Fruit fly (Drosophila melanogaster): ENCODE data around the gene CG34178.

Gene CG34178

DNA sequence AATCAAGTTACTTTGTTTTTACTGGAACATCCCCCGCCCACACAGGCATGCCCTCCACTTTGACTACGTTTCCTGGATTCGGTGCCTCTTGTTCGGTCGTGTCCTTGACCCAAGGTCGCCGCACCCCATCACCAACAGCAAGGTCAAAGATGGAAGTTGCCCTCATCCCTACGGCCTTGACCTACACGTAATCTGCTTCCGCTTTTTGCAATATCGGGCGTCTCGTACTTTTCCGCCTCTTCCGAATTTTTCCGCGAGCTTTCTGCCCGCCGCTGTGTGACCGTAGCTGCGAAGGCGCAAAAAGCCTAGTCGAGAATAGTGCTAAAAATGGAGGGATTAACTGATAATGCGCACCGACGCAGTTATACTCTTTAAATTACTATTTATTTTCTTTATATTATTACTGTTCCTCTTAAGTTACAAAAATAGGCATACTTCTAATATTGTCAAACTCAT, 22.9 kb downstream of the CG34178 start, which contains the start of gene Gs1l (continued):
- TF ChIP-seq Max (GFP tag; optimal IDR thresholded peaks at IDR 0.05), result no peak
- no peak for TF ChIP-seq CG32772 (GFP tag; IDR thresholded peaks at IDR 0.05)

DNA sequence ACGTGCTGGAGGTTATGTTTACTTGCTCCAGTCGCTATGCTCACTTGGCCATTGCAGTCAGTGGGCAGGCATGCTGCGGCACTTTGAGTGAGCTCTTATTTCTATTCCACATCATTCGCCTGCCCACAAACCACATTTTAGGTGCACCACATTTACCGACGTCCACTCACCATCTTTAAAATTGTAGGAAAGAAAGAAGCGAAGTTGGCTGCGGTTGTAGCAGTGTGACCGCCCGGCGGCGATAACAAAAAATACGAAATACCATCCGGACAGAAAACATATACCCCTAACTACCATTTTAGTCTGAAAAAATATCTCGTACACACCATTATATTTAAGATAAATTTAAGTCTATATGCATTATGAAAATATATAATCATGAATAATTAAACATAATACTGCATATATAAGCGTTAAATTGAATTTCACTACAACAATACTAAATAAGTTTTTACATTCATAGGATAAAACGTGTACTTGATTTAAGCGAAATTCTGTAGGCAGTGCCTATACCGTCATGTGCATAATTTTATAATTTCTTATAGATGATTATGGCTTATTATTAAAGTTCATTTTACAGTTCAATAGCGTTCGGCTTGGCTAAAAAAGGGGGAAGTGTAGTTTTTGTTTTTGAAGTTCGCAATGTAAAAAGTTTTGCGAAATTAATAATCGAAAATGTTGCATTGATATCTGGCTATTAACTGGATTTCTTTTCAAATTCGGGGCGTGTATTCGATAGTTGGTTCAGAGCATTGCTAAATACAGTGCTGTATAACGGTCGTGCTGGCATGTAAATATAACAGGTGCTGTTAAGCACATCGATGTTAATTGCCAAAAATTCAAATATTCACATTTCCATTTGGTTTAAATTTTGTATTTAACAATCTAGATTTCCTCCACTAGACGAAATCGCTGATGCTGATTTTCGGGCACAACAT, 24.7 kb downstream of the CG34178 start, which contains the start of gene RpL27A:
Gene RpL27A, minus strand, starts transcription at position 246 of the 938 bp plus-strand sequence.
- TF ChIP-seq klu (GFP tag; IDR thresholded peaks at IDR 0.05), result peak; percentile 35; the same call in 1 of the 2 replicates
- peak; percentile 97 for TF ChIP-seq ci (GFP tag; IDR thresholded peaks at IDR 0.05)
- TF ChIP-seq chn (GFP tag; optimal IDR thresholded peaks at IDR 0.05), result peak; percentile 53
- no peak for TF ChIP-seq aop (GFP tag; IDR thresholded peaks at IDR 0.05)
- no peak for TF ChIP-seq cad (GFP tag; optimal IDR thresholded peaks at IDR 0.05)
- peak; percentile 80 for TF ChIP-seq fd64A (GFP tag; optimal IDR thresholded peaks at IDR 0.05)
- peak; percentile 65 for TF ChIP-seq ro (GFP tag; IDR thresholded peaks at IDR 0.05)
- peak; percentile 68 for TF ChIP-seq CG8290 (GFP tag; optimal IDR thresholded peaks at IDR 0.05)
- TF ChIP-seq CG8290 (tag; optimal IDR thresholded peaks at IDR 0.05), result peak in 1 of 2 experiments; percentile 94
- TF ChIP-seq zfh1 (GFP tag; IDR thresholded peaks at IDR 0.05), result peak; percentile 88
- TF ChIP-seq Hey (tag; optimal IDR thresholded peaks at IDR 0.05), result peak; percentile 82
- TF ChIP-seq ERR (GFP tag; optimal IDR thresholded peaks at IDR 0.05), result peak; percentile 57
- peak; percentile 81 for TF ChIP-seq CG3281 (GFP tag; optimal IDR thresholded peaks at IDR 0.05)
- peak; percentile 87 for TF ChIP-seq CG1603 (tag; optimal IDR thresholded peaks at IDR 0.05)
- TF ChIP-seq row (GFP tag; IDR thresholded peaks at IDR 0.05), result peak; percentile 70
- peak; percentile 86 for TF ChIP-seq CG9727 (GFP tag; optimal IDR thresholded peaks at IDR 0.05)
- TF ChIP-seq Neu2 (GFP tag; optimal IDR thresholded peaks at IDR 0.05; ENCODE audit: borderline replicate concordance), result no peak
- TF ChIP-seq pros (GFP tag; optimal IDR thresholded peaks at IDR 0.05), result peak; percentile 16
- TF ChIP-seq emc (GFP tag; optimal IDR thresholded peaks at IDR 0.05), result peak; percentile 39
- TF ChIP-seq abd-A (tag; optimal IDR thresholded peaks at IDR 0.05), result no peak
- peak; percentile 64 for TF ChIP-seq CG12236 (GFP tag; optimal IDR thresholded peaks at IDR 0.05)
- TF ChIP-seq nau (GFP tag; optimal IDR thresholded peaks at IDR 0.05), result peak; percentile 75
- peak; percentile 84 for TF ChIP-seq CG6765 (GFP tag; optimal IDR thresholded peaks at IDR 0.05)
- peak; percentile 50 for TF ChIP-seq sima (GFP tag; optimal IDR thresholded peaks at IDR 0.05)
- TF ChIP-seq H2.0 (GFP tag; IDR thresholded peaks at IDR 0.05), result peak; percentile 82
- peak; percentile 65 for TF ChIP-seq CG30431 (GFP tag; optimal IDR thresholded peaks at IDR 0.05)
- TF ChIP-seq dpn (GFP tag; optimal IDR thresholded peaks at IDR 0.05), result peak; percentile 67 to 68
- TF ChIP-seq CG12659 (GFP tag; optimal IDR thresholded peaks at IDR 0.05), result peak; percentile 92
- peak; percentile 55 for TF ChIP-seq CG5180 (GFP tag; optimal IDR thresholded peaks at IDR 0.05)
- TF ChIP-seq CG9215 (GFP tag; IDR thresholded peaks at IDR 0.05), result peak; percentile 53
- TF ChIP-seq CG34224 (GFP tag; IDR thresholded peaks at IDR 0.05; ENCODE audit: partially characterized antibody), result no peak
- peak; percentile 65 for TF ChIP-seq CG11398 (GFP tag; optimal IDR thresholded peaks at IDR 0.05)
- TF ChIP-seq CG17385 (GFP tag; optimal IDR thresholded peaks at IDR 0.05), result peak; percentile 87
- TF ChIP-seq Six4 (GFP tag; optimal IDR thresholded peaks at IDR 0.05), result peak; percentile 43
- no peak for TF ChIP-seq sqz (GFP tag; optimal IDR thresholded peaks at IDR 0.05)
- no peak for TF ChIP-seq sc (optimal IDR thresholded peaks at IDR 0.05)
- peak; percentile 63 for TF ChIP-seq sc (GFP tag; optimal IDR thresholded peaks at IDR 0.05)
- peak; percentile 43 for TF ChIP-seq gcm2 (GFP tag; optimal IDR thresholded peaks at IDR 0.05)
- no peak for TF ChIP-seq CG4282 (GFP tag; optimal IDR thresholded peaks at IDR 0.05)
- peak; percentile 82 for TF ChIP-seq sens-2 (GFP tag; IDR thresholded peaks at IDR 0.05)
- TF ChIP-seq HHEX (GFP tag; optimal IDR thresholded peaks at IDR 0.05), result peak; percentile 84
- no peak for TF ChIP-seq Dip2 (GFP tag; IDR thresholded peaks at IDR 0.05)
- peak; percentile 42 for TF ChIP-seq en (GFP tag; optimal IDR thresholded peaks at IDR 0.05)
- peak; percentile 81 for TF ChIP-seq PHDP (tag; optimal IDR thresholded peaks at IDR 0.05)
- peak; percentile 19 for TF ChIP-seq mam (GFP tag; optimal IDR thresholded peaks at IDR 0.05)
- TF ChIP-seq CG6854 (GFP tag; optimal IDR thresholded peaks at IDR 0.05), result peak; percentile 75
